Fruit fly (Drosophila melanogaster) whole organism, pupa: ENCODE data around the gene bond.
A peak's percentile ranks its signal among the peaks of the same experiment; 100 is the strongest.

ENCODE experiments used
- CG10348 ChIP-seq: fragments of 200-800 bp; sonication (Bioruptor generic); IDR thresholded peaks from 2 replicates; pipeline ENCODE4 v1.3.6; 2022; ENCODE audit warnings: missing biosample characterization, missing genetic modification characterization
- CG12605 ChIP-seq: fragments of 200-800 bp; sonication (Bioruptor generic); IDR thresholded peaks from 2 replicates; pipeline ENCODE4 v1.3.6; 2022; ENCODE audit warnings: missing biosample characterization, missing genetic modification characterization
- CG13204 ChIP-seq: fragments of 200-800 bp; sonication (Bioruptor generic); optimal IDR thresholded peaks from 2 replicates; lab custom pipeline; 2018; ENCODE audit warnings: missing biosample characterization, mild to moderate bottlenecking, missing genetic modification characterization, moderate library complexity
- CG14655 ChIP-seq: fragments of 200-800 bp; sonication (Bioruptor generic); optimal IDR thresholded peaks from 3 replicates; lab custom pipeline; 2017; ENCODE audit warnings: mild to moderate bottlenecking, missing biosample characterization, missing genetic modification reagents, missing genetic modification characterization
- CG15710 ChIP-seq: fragments of 200-800 bp; sonication (Bioruptor generic); optimal IDR thresholded peaks from 2 replicates; lab custom pipeline; 2018; ENCODE audit warnings: missing biosample characterization, mild to moderate bottlenecking, missing genetic modification characterization, moderate library complexity
- CG17806 ChIP-seq: fragments of 200-800 bp; sonication (Bioruptor generic); optimal IDR thresholded peaks from 2 replicates; lab custom pipeline; 2018; ENCODE audit warnings: missing biosample characterization, mild to moderate bottlenecking, missing genetic modification characterization, moderate library complexity
- CG32121 ChIP-seq: fragments of 200-800 bp; sonication (Bioruptor generic); IDR thresholded peaks from 2 replicates; pipeline ENCODE4 v1.3.6; 2022; ENCODE audit warnings: missing biosample characterization, missing genetic modification characterization
- CG34367 ChIP-seq: fragments of 200-800 bp; sonication (Bioruptor generic); optimal IDR thresholded peaks from 2 replicates; lab custom pipeline; 2018; ENCODE audit warnings: missing biosample characterization, mild to moderate bottlenecking, missing genetic modification characterization
- CG4496 ChIP-seq: fragments of 200-800 bp; sonication (Bioruptor generic); IDR thresholded peaks from 3 replicates; pipeline ENCODE4 v1.3.6; 2022; ENCODE audit warnings: missing biosample characterization, missing genetic modification characterization
- CG8159 ChIP-seq: fragments of 200-800 bp; sonication (Bioruptor generic); optimal IDR thresholded peaks from 3 replicates; lab custom pipeline; 2018; ENCODE audit warnings: missing biosample characterization, mild to moderate bottlenecking, missing genetic modification characterization, moderate library complexity
- CG8301 ChIP-seq: fragments of 200-800 bp; sonication (Bioruptor generic); optimal IDR thresholded peaks from 2 replicates; lab custom pipeline; 2018; ENCODE audit warnings: missing biosample characterization, mild to moderate bottlenecking, missing genetic modification characterization
- CG9948 ChIP-seq: fragments of 200-800 bp; sonication (Bioruptor generic); optimal IDR thresholded peaks from 2 replicates; lab custom pipeline; 2018; ENCODE audit warnings: missing biosample characterization, mild to moderate bottlenecking, missing genetic modification characterization, moderate library complexity
- D1 ChIP-seq: fragments of 200-800 bp; sonication (Bioruptor generic); optimal IDR thresholded peaks from 2 replicates; lab custom pipeline; 2018; ENCODE audit warnings: missing biosample characterization, mild to moderate bottlenecking, missing genetic modification characterization, moderate library complexity
- EcR ChIP-seq: fragments of 200-800 bp; sonication (Bioruptor generic); optimal IDR thresholded peaks from 3 replicates; lab custom pipeline; 2019; ENCODE audit warnings: missing biosample characterization, missing genetic modification characterization, mild to moderate bottlenecking, moderate library complexity, missing genetic modification reagents
- Ets98B ChIP-seq: fragments of 200-800 bp; sonication (Bioruptor generic); IDR thresholded peaks from 2 replicates; pipeline ENCODE4 v1.3.6; 2022; ENCODE audit warnings: missing biosample characterization, missing genetic modification characterization
- Pif1A ChIP-seq: fragments of 200-800 bp; sonication (Bioruptor generic); optimal IDR thresholded peaks from 3 replicates; lab custom pipeline; 2016; ENCODE audit warnings: missing biosample characterization, missing genetic modification characterization
- Pif1B ChIP-seq: fragments of 200-800 bp; sonication (Bioruptor generic); optimal IDR thresholded peaks from 3 replicates; lab custom pipeline; 2016; ENCODE audit warnings: missing biosample characterization, missing genetic modification characterization
- Snoo ChIP-seq: fragments of 200-800 bp; sonication (Bioruptor generic); optimal IDR thresholded peaks from 3 replicates; lab custom pipeline; 2017; ENCODE audit warnings: missing biosample characterization, mild to moderate bottlenecking, missing genetic modification characterization, inconsistent platforms
- fd96Ca ChIP-seq: fragments of 200-800 bp; sonication (Bioruptor generic); IDR thresholded peaks from 3 replicates; pipeline ENCODE4 v1.3.6; 2022; ENCODE audit warnings: missing biosample characterization, missing genetic modification characterization
- gl ChIP-seq: fragments of 200-800 bp; sonication (Bioruptor generic); optimal IDR thresholded peaks from 2 replicates; lab custom pipeline; 2018; ENCODE audit warnings: missing biosample characterization, mild to moderate bottlenecking, missing genetic modification characterization
- rn ChIP-seq: fragments of 200-800 bp; sonication (Bioruptor generic); IDR thresholded peaks from 2 replicates; pipeline ENCODE4 v1.3.6; 2022; ENCODE audit warnings: missing biosample characterization, missing genetic modification characterization

The bond gene

dm6 chr3R:22560224-22560623, 9.7 kb downstream of the bond start:
- TF ChIP-seq Ets98B (GFP tag; lab: Robert Waterston, UW) (no peak), rn (no peak), Pif1B (GFP tag; lab: Kevin White, UChicago) (no peak), CG8159 (tag; lab: Kevin White, UChicago) (no peak), Pif1A (GFP tag; lab: Kevin White, UChicago) (no peak), D1 (no peak), Snoo (tag; lab: Kevin White, UChicago) (no peak), CG32121 (GFP tag; lab: Robert Waterston, UW) (no peak), CG10348 (GFP tag; lab: Robert Waterston, UW) (no peak), CG8301 (no peak), EcR (GFP tag; lab: Kevin White, UChicago) (no peak), CG15710 (tag; lab: Kevin White, UChicago) (no peak), CG34367 (tag; lab: Kevin White, UChicago) (no peak), CG17806 (no peak), CG14655 (GFP tag; lab: Kevin White, UChicago) (no peak)

- TF ChIP-seq D1, result no peak
- TF ChIP-seq CG9948 (tag; lab: Kevin White, UChicago), result no peak
- no peak for TF ChIP-seq CG15710 (tag; lab: Kevin White, UChicago)
- no peak for TF ChIP-seq Snoo (tag; lab: Kevin White, UChicago)
- TF ChIP-seq, all 21 proteins: peak for 0
These were observed 12.0 kb downstream of the bond start, which contains the start of gene sit for dm6 chr3R:22562502-22562901. Gene sit, minus strand, starts transcription at chr3R:22562572.

DNA sequence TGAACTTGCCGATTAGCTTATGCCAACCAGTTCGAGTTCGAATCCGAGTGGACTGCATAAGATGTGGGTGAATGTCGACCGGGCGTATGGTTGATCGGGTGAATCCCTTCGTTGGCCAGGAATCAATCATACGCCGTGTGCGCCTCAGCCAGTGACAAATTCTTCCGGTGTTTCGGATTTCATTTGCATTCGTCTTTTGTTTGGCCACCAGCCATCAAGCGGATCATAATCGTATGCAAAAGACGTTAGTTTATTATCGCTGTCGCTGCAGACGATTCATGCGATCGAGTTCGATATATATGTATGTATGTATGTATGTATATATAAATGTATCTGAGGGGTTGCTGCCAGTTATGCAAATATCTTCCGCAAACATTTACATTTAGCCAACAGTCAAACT, 13.6 kb downstream of the bond start:
- TF ChIP-seq CG8159 (tag; lab: Kevin White, UChicago) (no peak), CG15710 (tag; lab: Kevin White, UChicago) (no peak), Snoo (tag; lab: Kevin White, UChicago) (no peak), CG4496 (GFP tag; lab: Robert Waterston, UW) (no peak), fd96Ca (GFP tag; lab: Robert Waterston, UW) (no peak), CG13204 (GFP tag; lab: Kevin White, UChicago) (no peak), CG32121 (GFP tag; lab: Robert Waterston, UW) (no peak), CG14655 (GFP tag; lab: Kevin White, UChicago) (no peak), CG34367 (tag; lab: Kevin White, UChicago) (no peak), CG8301 (no peak), gl (tag; lab: Kevin White, UChicago) (no peak), D1 (no peak), CG12605 (GFP tag; lab: Robert Waterston, UW) (no peak)

DNA sequence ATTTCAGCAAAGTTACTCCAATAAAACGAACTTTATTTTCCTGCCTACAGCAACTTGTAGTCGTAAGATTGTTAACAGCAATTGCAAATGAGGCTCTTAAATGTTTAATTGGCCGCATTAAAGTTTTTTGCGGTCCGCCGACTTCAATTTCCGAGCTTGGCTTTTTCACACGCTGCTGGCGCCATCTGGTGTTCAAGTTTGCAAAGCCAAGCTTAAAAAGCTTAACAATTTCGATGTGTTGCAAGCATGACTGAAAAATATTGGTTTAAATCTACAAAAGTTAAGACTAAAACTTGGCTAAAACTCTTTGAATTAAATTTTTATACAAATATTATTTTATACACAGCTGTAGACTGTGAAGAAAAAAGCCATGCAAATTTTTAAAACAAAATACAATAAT, 14.2 kb downstream of the bond start:
- TF ChIP-seq CG9948 (tag; lab: Kevin White, UChicago) (no peak), D1 (peak; percentile 24)

- no peak for TF ChIP-seq Pif1B (GFP tag; lab: Kevin White, UChicago)
- TF ChIP-seq gl (tag; lab: Kevin White, UChicago), result no peak
- TF ChIP-seq Snoo (tag; lab: Kevin White, UChicago), result no peak
- TF ChIP-seq CG13204 (GFP tag; lab: Kevin White, UChicago), result no peak
- no peak for TF ChIP-seq CG17806
- TF ChIP-seq CG9948 (tag; lab: Kevin White, UChicago), result no peak
- TF ChIP-seq CG8301, result no peak
- TF ChIP-seq CG32121 (GFP tag; lab: Robert Waterston, UW), result no peak
- no peak for TF ChIP-seq fd96Ca (GFP tag; lab: Robert Waterston, UW)
- no peak for TF ChIP-seq CG4496 (GFP tag; lab: Robert Waterston, UW)
- TF ChIP-seq Ets98B (GFP tag; lab: Robert Waterston, UW), result no peak
- TF ChIP-seq CG10348 (GFP tag; lab: Robert Waterston, UW), result no peak
These were observed 15.3 kb downstream of the bond start for dm6 chr3R:22565732-22566131.

DNA sequence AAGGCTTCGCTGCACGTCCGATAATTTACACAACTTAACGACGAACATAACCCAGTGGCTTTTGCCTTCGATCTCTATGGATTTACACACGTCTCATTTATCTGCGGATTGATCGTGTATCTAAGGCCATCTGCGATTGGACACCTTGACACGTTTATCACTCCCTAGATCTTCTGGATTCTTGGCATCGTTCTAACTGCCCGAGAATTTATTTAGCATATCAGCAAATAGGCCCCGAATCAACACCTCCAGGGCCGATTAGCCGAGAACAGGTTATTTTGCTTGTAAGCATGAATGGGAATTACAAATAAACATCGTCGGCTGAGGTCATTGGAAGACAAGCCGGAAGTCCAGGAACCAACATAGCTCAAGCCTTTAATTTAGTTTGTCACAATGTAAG, 18.0 kb downstream of the bond start:
- TF ChIP-seq CG4496 (GFP tag; lab: Robert Waterston, UW), result no peak
- TF ChIP-seq CG15710 (tag; lab: Kevin White, UChicago), result no peak
- TF ChIP-seq gl (tag; lab: Kevin White, UChicago), result no peak
- no peak for TF ChIP-seq Snoo (tag; lab: Kevin White, UChicago)
- TF ChIP-seq Pif1A (GFP tag; lab: Kevin White, UChicago), result no peak
- TF ChIP-seq CG34367 (tag; lab: Kevin White, UChicago), result no peak
- no peak for TF ChIP-seq CG32121 (GFP tag; lab: Robert Waterston, UW)
- TF ChIP-seq EcR (GFP tag; lab: Kevin White, UChicago), result no peak
- TF ChIP-seq rn, result no peak
- no peak for TF ChIP-seq CG8159 (tag; lab: Kevin White, UChicago)
- TF ChIP-seq CG10348 (GFP tag; lab: Robert Waterston, UW), result no peak
- TF ChIP-seq CG12605 (GFP tag; lab: Robert Waterston, UW), result no peak
- no peak for TF ChIP-seq Ets98B (GFP tag; lab: Robert Waterston, UW)
- TF ChIP-seq CG14655 (GFP tag; lab: Kevin White, UChicago), result no peak
- no peak for TF ChIP-seq D1
- TF ChIP-seq Pif1B (GFP tag; lab: Kevin White, UChicago), result no peak

dm6 chr3R:22569888-22570287, 19.4 kb downstream of the bond start, which contains the start of gene CG33110:
Gene CG33110, plus strand, starts transcription at chr3R:22570188.
- peak; percentile 34; the same call in 1 of the 3 replicates for TF ChIP-seq CG4496 (GFP tag; lab: Robert Waterston, UW)
- TF ChIP-seq CG8301, result no peak
